Fruit fly (Drosophila melanogaster) whole organism, prepupa: ENCODE data around the gene CG32219.

ENCODE experiments used
- Blimp-1 ChIP-seq: fragments of 200-800 bp; sonication (Bioruptor generic); optimal IDR thresholded peaks from 3 replicates; lab custom pipeline; 2017; ENCODE audit warnings: missing biosample characterization, missing genetic modification characterization, mild to moderate bottlenecking, moderate library complexity, missing genetic modification reagents
- CG10631 ChIP-seq: fragments of 200-800 bp; sonication (Bioruptor generic); optimal IDR thresholded peaks from 2 replicates; lab custom pipeline; 2016; ENCODE audit warnings: missing biosample characterization, missing genetic modification characterization
- CG11294 ChIP-seq: fragments of 200-800 bp; sonication (Bioruptor generic); IDR thresholded peaks from 2 replicates; pipeline ENCODE4 v1.3.6; 2022; ENCODE audit warnings: missing biosample characterization, missing genetic modification characterization
- CG16779 ChIP-seq: fragments of 200-800 bp; sonication (Bioruptor generic); optimal IDR thresholded peaks from 3 replicates; lab custom pipeline; 2017; ENCODE audit warnings: missing biosample characterization, mild to moderate bottlenecking, missing genetic modification characterization
- CG31627 ChIP-seq: fragments of 200-800 bp; sonication (Bioruptor generic); optimal IDR thresholded peaks from 3 replicates; lab custom pipeline; 2016; ENCODE audit warnings: missing biosample characterization, missing genetic modification characterization
- CG34406 ChIP-seq: fragments of 200-800 bp; sonication (Bioruptor generic); optimal IDR thresholded peaks from 3 replicates; lab custom pipeline; 2016; ENCODE audit warnings: missing biosample characterization, missing genetic modification characterization
- CG3919 ChIP-seq: fragments of 200-800 bp; sonication (Bioruptor generic); optimal IDR thresholded peaks from 3 replicates; lab custom pipeline; 2016; ENCODE audit warnings: missing biosample characterization, missing genetic modification characterization
- CG6163 ChIP-seq: fragments of 200-800 bp; sonication (Bioruptor generic); IDR thresholded peaks from 3 replicates; pipeline ENCODE4 v1.3.6; 2022; ENCODE audit warnings: missing biosample characterization, missing genetic modification characterization
- CG6276 ChIP-seq: fragments of 200-800 bp; sonication (Bioruptor generic); optimal IDR thresholded peaks from 2 replicates; lab custom pipeline; 2017; ENCODE audit warnings: missing biosample characterization, mild to moderate bottlenecking, missing genetic modification characterization
- CG6792 ChIP-seq: fragments of 200-800 bp; sonication (Bioruptor generic); optimal IDR thresholded peaks from 3 replicates; lab custom pipeline; 2016; ENCODE audit warnings: missing biosample characterization, missing genetic modification characterization
- CG8119 ChIP-seq: fragments of 200-800 bp; sonication (Bioruptor generic); IDR thresholded peaks from 3 replicates; pipeline ENCODE4 v1.3.6; 2022; ENCODE audit warnings: missing biosample characterization, missing genetic modification characterization
- CG8319 ChIP-seq: fragments of 200-800 bp; sonication (Bioruptor generic); optimal IDR thresholded peaks from 3 replicates; lab custom pipeline; 2016; ENCODE audit warnings: missing biosample characterization, missing genetic modification characterization
- Eip75B ChIP-seq: fragments of 200-800 bp; sonication (Bioruptor generic); optimal IDR thresholded peaks from 3 replicates; lab custom pipeline; 2016; ENCODE audit warnings: missing biosample characterization, missing genetic modification characterization
- Eip78C ChIP-seq: fragments of 200-800 bp; sonication (Bioruptor generic); peaks from one replicate; lab custom pipeline; 2016; ENCODE audit warnings: missing biosample characterization, missing genetic modification characterization
- Ets21C ChIP-seq: fragments of 200-800 bp; sonication (Bioruptor generic); optimal IDR thresholded peaks from 3 replicates; lab custom pipeline; 2016; ENCODE audit warnings: missing biosample characterization, missing genetic modification characterization
- Ets96B ChIP-seq: fragments of 200-800 bp; optimal IDR thresholded peaks from 2 replicates; lab custom pipeline; 2019; ENCODE audit warnings: missing biosample characterization, mild to moderate bottlenecking, missing genetic modification characterization, moderate library complexity
- Gug ChIP-seq: fragments of 200-800 bp; sonication (Bioruptor generic); IDR thresholded peaks from 2 replicates; pipeline ENCODE4 v1.3.6; 2022; ENCODE audit warnings: missing biosample characterization, missing genetic modification characterization
- Hr38 ChIP-seq: sonication (Bioruptor generic); optimal IDR thresholded peaks from 2 replicates; lab custom pipeline; 2016; ENCODE audit warnings: missing biosample characterization, missing genetic modification characterization
- Hr39 ChIP-seq: fragments of 200-800 bp; sonication (Bioruptor generic); optimal IDR thresholded peaks from 2 replicates; lab custom pipeline; 2016; ENCODE audit warnings: missing biosample characterization, missing genetic modification characterization
- Hr4 ChIP-seq: fragments of 200-800 bp; sonication (Bioruptor generic); optimal IDR thresholded peaks from 3 replicates; lab custom pipeline; 2016; ENCODE audit warnings: missing biosample characterization, missing genetic modification characterization
- Lpt ChIP-seq: fragments of 200-800 bp; sonication (Bioruptor generic); optimal IDR thresholded peaks from 3 replicates; lab custom pipeline; 2016; ENCODE audit warnings: missing biosample characterization, missing genetic modification characterization
- Met ChIP-seq: fragments of 200-800 bp; sonication (Bioruptor generic); optimal IDR thresholded peaks from 3 replicates; lab custom pipeline; 2016; ENCODE audit warnings: missing biosample characterization, missing genetic modification characterization
- OdsH ChIP-seq: fragments of 200-800 bp; sonication (Bioruptor generic); optimal IDR thresholded peaks from 3 replicates; lab custom pipeline; 2016; ENCODE audit warnings: missing biosample characterization, missing genetic modification characterization
- Smox ChIP-seq: fragments of 200-800 bp; sonication (Bioruptor generic); optimal IDR thresholded peaks from 3 replicates; lab custom pipeline; 2016; ENCODE audit warnings: missing biosample characterization, missing genetic modification characterization
- Sox102F ChIP-seq: fragments of 200-800 bp; sonication (Bioruptor generic); optimal IDR thresholded peaks from 2 replicates; lab custom pipeline; 2016; ENCODE audit warnings: missing biosample characterization, mild to moderate bottlenecking, missing genetic modification characterization
- Sox14 ChIP-seq: fragments of 200-800 bp; sonication (Bioruptor generic); optimal IDR thresholded peaks from 3 replicates; lab custom pipeline; 2016; ENCODE audit warnings: missing biosample characterization, missing genetic modification characterization
- achi ChIP-seq: fragments of 200-800 bp; sonication (Bioruptor generic); optimal IDR thresholded peaks from 3 replicates; lab custom pipeline; 2016; ENCODE audit warnings: missing biosample characterization, missing genetic modification characterization
- dsx ChIP-seq: fragments of 200-800 bp; optimal IDR thresholded peaks from 3 replicates; lab custom pipeline; 2019; ENCODE audit warnings: missing biosample characterization, mild to moderate bottlenecking, missing genetic modification characterization, moderate library complexity; ENCODE audit not compliant: poor library complexity, severe bottlenecking
- fd59A ChIP-seq: fragments of 200-800 bp; sonication (Bioruptor generic); optimal IDR thresholded peaks from 2 replicates; lab custom pipeline; 2017; ENCODE audit warnings: missing biosample characterization, mild to moderate bottlenecking, missing genetic modification characterization, missing genetic modification reagents
- fd85E ChIP-seq: fragments of 200-800 bp; sonication (Bioruptor generic); optimal IDR thresholded peaks from 3 replicates; lab custom pipeline; 2016; ENCODE audit warnings: missing biosample characterization, missing genetic modification characterization
- fkh ChIP-seq: fragments of 200-800 bp; sonication (Bioruptor generic); optimal IDR thresholded peaks from 3 replicates; lab custom pipeline; 2017; ENCODE audit warnings: missing biosample characterization, mild to moderate bottlenecking, missing genetic modification characterization, moderate library complexity
- lz ChIP-seq: fragments of 200-800 bp; sonication (Bioruptor generic); optimal IDR thresholded peaks from 3 replicates; lab custom pipeline; 2016; ENCODE audit warnings: missing biosample characterization, missing genetic modification characterization
- topi ChIP-seq: fragments of 200-800 bp; sonication (Bioruptor generic); optimal IDR thresholded peaks from 3 replicates; lab custom pipeline; 2016; ENCODE audit warnings: missing biosample characterization, missing genetic modification characterization

Gene CG32219

DNA sequence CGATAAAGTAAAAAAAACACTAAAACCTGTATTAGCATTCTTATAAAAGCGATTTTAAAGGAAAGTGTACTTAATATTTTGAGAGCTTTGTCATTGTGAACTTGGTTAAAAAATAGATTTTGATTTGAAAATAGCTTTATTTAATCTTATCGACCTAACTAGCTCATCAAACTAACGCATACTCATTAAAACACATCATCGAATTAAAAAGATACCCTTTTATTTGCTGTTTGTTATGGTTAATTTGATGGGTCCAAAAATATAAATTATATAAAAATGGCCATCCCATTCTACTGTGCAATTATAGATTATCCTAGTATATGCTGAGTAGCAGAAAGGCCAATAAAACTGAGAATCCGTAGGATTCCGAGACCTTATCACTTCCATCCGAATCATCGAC, at the start of gene CG32219:
CG32219 (minus strand) TSS at position 101 of the 400 bp plus-strand sequence.
- TF ChIP-seq CG6792 (GFP tag; lab: Kevin White, UChicago) (no peak), fd85E (no peak), CG34406 (GFP tag; lab: Kevin White, UChicago) (no peak), Ets21C (GFP tag; lab: Kevin White, UChicago) (no peak)

dm6 chr3L:20000081-20000736, 49.3 kb upstream of the CG32219 start, which contains the start of the genes Tom20 and Gabat:
Tom20 (plus strand) TSS chr3L:20000644.
Gabat (minus strand) TSS chr3L:20000686.
- TF ChIP-seq Eip78C (GFP tag; lab: Kevin White, UChicago) (peak; percentile 68), CG8319 (GFP tag; lab: Kevin White, UChicago) (no peak), CG3919 (GFP tag; lab: Kevin White, UChicago) (no peak), Blimp-1 (no peak), CG6163 (GFP tag; lab: Robert Waterston, UW) (no peak), Met (no peak), dsx (GFP tag; lab: Kevin White, UChicago) (no peak)

DNA sequence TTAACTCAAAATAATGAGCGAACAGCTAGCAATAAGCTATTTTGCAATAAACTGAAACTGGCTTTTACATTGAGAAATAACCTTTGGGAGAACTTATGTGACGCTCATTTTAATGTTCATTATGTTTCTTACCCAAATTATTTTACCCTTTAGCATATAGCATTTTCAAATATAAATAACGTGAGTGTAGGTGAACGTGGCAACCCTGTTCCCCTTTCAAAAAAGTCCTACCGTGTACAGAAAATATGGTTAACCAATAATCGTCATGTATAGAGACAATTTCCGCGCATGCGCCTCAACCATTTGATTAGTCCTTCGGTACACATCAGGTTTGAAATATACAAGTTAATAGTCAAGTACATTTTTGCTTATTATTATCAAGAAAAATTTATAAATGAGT, 43.1 kb upstream of the CG32219 start:
- TF ChIP-seq Sox102F (GFP tag; lab: Kevin White, UChicago) = no peak
- TF ChIP-seq topi = no peak
- TF ChIP-seq Blimp-1 = no peak
- no peak for TF ChIP-seq Eip75B (GFP tag; lab: Kevin White, UChicago)
- no peak for TF ChIP-seq CG8119 (GFP tag; lab: Robert Waterston, UW)
- TF ChIP-seq fkh (GFP tag; lab: Kevin White, UChicago) = no peak
- no peak for TF ChIP-seq fd59A (GFP tag; lab: Kevin White, UChicago)
- no peak for TF ChIP-seq Hr39 (GFP tag; lab: Kevin White, UChicago)
- no peak for TF ChIP-seq Gug

dm6 chr3L:19991714-19992231, 40.8 kb upstream of the CG32219 start, which contains the start of the genes CG7646 and Nca:
CG7646 (plus strand) TSS chr3L:19991887.
Nca (plus strand) TSS chr3L:19991887.
- TF ChIP-seq Ets96B (tag; lab: Kevin White, UChicago) = no peak
- TF ChIP-seq topi = no peak
- TF ChIP-seq fkh (GFP tag; lab: Kevin White, UChicago) = peak; percentile 73
- peak; percentile 15 for TF ChIP-seq CG31627 (GFP tag; lab: Kevin White, UChicago)
- no peak for TF ChIP-seq Lpt (GFP tag; lab: Kevin White, UChicago)
- TF ChIP-seq lz = peak; percentile 14
- no peak for TF ChIP-seq Gug
- TF ChIP-seq Smox = no peak
- no peak for TF ChIP-seq CG11294 (GFP tag; lab: Robert Waterston, UW)
- no peak for TF ChIP-seq CG6276 (GFP tag; lab: Kevin White, UChicago)
- no peak for TF ChIP-seq OdsH (GFP tag; lab: Kevin White, UChicago)
- TF ChIP-seq CG16779 (tag; lab: Kevin White, UChicago) = no peak
- TF ChIP-seq Hr38 (GFP tag; lab: Kevin White, UChicago) = no peak
- TF ChIP-seq Hr4 (GFP tag; lab: Kevin White, UChicago) = peak; percentile 1

DNA sequence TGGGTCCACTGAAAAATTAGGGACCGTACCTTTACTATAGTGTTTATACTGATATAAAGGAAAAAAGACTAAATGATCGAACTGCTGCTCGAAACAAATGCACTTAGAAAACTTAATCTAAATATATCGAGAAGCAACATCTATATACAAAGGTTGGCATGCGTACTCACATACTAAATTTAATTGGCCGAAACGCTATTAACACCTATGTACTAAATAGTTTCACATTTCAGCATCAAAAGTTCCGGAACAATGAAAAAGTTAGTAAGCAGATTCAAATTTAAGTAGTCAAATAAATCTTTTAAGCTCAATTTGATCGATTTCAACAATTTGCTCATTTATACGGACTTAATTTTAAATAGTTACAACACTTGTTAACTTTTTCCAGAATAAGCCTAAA, 40.2 kb upstream of the CG32219 start, which contains the start of gene fln:
fln (minus strand) TSS at position 101 of the 400 bp plus-strand sequence.
- no peak for TF ChIP-seq Lpt (GFP tag; lab: Kevin White, UChicago)
- no peak for TF ChIP-seq Hr4 (GFP tag; lab: Kevin White, UChicago)
- TF ChIP-seq achi = no peak
- TF ChIP-seq CG10631 = no peak
- no peak for TF ChIP-seq Sox14
- TF ChIP-seq CG8119 (GFP tag; lab: Robert Waterston, UW) = no peak
